Fruit fly (Drosophila melanogaster) whole organism, prepupa: ENCODE measurements around the gene kl-5.
"Not testable (repeated sequence)": the region's sequence is repeated elsewhere in the genome, so short reads cannot be mapped to it uniquely, and the experiment has no call there.

Experiments used
- CG9139 ChIP-seq: fragments of 200-800 bp; sonication (Bioruptor generic); optimal IDR thresholded peaks from 3 replicates; lab custom pipeline; 2017; ENCODE audit warnings: missing biosample characterization, mild to moderate bottlenecking, missing genetic modification characterization
- ss ChIP-seq, 2 experiments: fragments of 200-800 bp; sonication (Bioruptor generic); optimal IDR thresholded peaks; 2 replicates in 1 of 2; 3 replicates in 1 of 2; lab custom pipeline; 2017 to 2018; ENCODE audit warnings: mild to moderate bottlenecking in 2 of 2, missing biosample characterization in 2 of 2, missing genetic modification characterization in 2 of 2, moderate library complexity in 1 of 2

- not testable (repeated sequence) for TF ChIP-seq ss (GFP tag; optimal IDR thresholded peaks at IDR 0.05; lab: Kevin White, UChicago); CG9139 (GFP tag; lab: Kevin White, UChicago)
Observed at dm6 chrY:137386-137785, at the start of gene kl-5.
